Worm (Caenorhabditis elegans) whole organism, L4/young adult: Measurements from ENCODE around the gene nas-38.

Source experiments
- dao-5 ChIP-seq: sonication (generic microtip); optimal IDR thresholded peaks from 2 replicates; lab custom pipeline; 2016; ENCODE audit warnings: missing genotype, missing genetic modification characterization, moderate library complexity, missing compliant biosample characterization
- him-1 ChIP-seq: sonication (generic microtip); optimal IDR thresholded peaks from 2 replicates; lab custom pipeline; 2016; ENCODE audit warnings: missing genotype, missing genetic modification reagents, missing genetic modification characterization, missing compliant biosample characterization

DNA sequence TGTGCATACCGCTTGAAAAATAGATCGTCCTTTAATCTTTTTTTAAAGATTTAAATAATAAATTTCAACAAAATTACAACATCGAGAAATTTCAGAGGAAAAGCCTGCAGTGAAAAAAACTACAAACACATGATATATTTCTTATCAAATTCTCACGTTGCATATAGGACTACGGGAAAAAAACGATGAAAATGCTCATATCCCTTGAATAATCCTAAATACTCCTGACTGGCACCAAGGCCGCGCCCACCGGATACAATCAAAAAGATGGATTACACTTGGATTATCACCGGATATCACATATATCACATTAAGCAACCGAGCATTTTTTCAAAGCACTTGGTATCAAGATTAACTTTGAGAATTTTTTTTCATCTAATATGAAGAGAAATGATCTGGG, 43.9 kb upstream of the nas-38 start:
- TF ChIP-seq him-1 (tag; lab: Kevin White, UChicago) (no peak), dao-5 (tag; lab: Kevin White, UChicago) (no peak)
